In the genomic region with DNA sequence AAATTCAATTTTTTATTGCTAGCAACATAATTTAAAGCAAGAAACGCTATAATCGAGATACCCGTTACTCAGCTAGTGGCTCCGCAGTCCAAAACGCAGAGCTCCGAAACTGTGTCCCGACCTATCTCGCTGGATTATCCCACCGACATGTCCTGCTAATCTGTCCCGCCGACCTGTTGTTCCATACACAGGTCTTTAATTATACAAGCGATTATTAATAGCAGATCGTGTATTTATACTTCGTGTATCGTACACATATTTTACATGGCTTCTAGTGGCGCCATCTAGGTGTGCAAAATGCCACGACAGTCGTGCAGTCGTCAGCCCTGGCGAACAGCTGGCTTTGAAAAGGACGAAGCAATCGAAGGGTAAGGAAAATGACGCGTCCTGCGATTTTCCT, we compare ENCODE assay signal across 1 fruit fly cellular context.
TF ChIP-seq lines count a peak whose summit lies in the region.

TSS of gene CG14321 (plus strand) at position 338 of the 400 bp plus-strand sequence.

TF ChIP-seq in whole organism, embryonic, 481 proteins besides CTCF, POLR2A, EP300 and RAD21 (continued from another document):
- TF ChIP-seq CG14860 (GFP tag; IDR thresholded peaks at IDR 0.05; lab: Robert Waterston, UW; ENCODE audit: partially characterized antibody) (peak; percentile 88), phol (tag; optimal IDR thresholded peaks at IDR 0.05; lab: Kevin White, UChicago) (peak; percentile 31), Meics (GFP tag; optimal IDR thresholded peaks at IDR 0.05; lab: Kevin White, UChicago) (no peak), Dip2 (GFP tag; IDR thresholded peaks at IDR 0.05; lab: Robert Waterston, UW) (peak; percentile 92), CG6791 (GFP tag; IDR thresholded peaks at IDR 0.05; lab: Robert Waterston, UW; ENCODE audit: partially characterized antibody) (peak; percentile 58; the same call in 2 of the 3 replicates), CG2875 (GFP tag; optimal IDR thresholded peaks at IDR 0.05; lab: Kevin White, UChicago) (no peak), Antp (GFP tag; optimal IDR thresholded peaks at IDR 0.05; lab: Kevin White, UChicago) (no peak), gfzf (GFP tag; optimal IDR thresholded peaks at IDR 0.05; lab: Kevin White, UChicago) (no peak), Deaf1 (tag; optimal IDR thresholded peaks at IDR 0.05; lab: Kevin White, UChicago) (peak; percentile 30), CG2116 (GFP tag; optimal IDR thresholded peaks at IDR 0.05; lab: Kevin White, UChicago) (no peak), CG12659 (GFP tag; optimal IDR thresholded peaks at IDR 0.05; lab: Kevin White, UChicago) (no peak), CG31388 (GFP tag; optimal IDR thresholded peaks at IDR 0.05; lab: Kevin White, UChicago) (no peak), CG1832 (GFP tag; optimal IDR thresholded peaks at IDR 0.05; lab: Kevin White, UChicago) (no peak), Bteb2 (GFP tag; optimal IDR thresholded peaks at IDR 0.05; lab: Kevin White, UChicago) (no peak), HLH3B (GFP tag; IDR thresholded peaks at IDR 0.05; lab: Robert Waterston, UW) (0 out of 2 replicates have a peak, but pooled peaks have one; percentile 22), Gug (GFP tag; IDR thresholded peaks at IDR 0.05; lab: Robert Waterston, UW) (no peak), ab (GFP tag; optimal IDR thresholded peaks at IDR 0.05; lab: Kevin White, UChicago) (no peak), prd (optimal IDR thresholded peaks at IDR 0.05; lab: Kevin White, UChicago) (no peak), prd (GFP tag; IDR thresholded peaks at IDR 0.05; lab: Robert Waterston, UW) (peak; percentile 14; the same call in 1 of the 3 replicates), Bgb (GFP tag; IDR thresholded peaks at IDR 0.05; lab: Robert Waterston, UW; ENCODE audit: partially characterized antibody) (peak; percentile 73), CG3726 (GFP tag; IDR thresholded peaks at IDR 0.05; lab: Robert Waterston, UW) (no peak)
